Worm (Caenorhabditis elegans) whole organism, young adult: Measurements from ENCODE around the gene ttr-15.

Experiments
- C17E4.6 ChIP-seq: fragments of 200-800 bp; sonication (Bioruptor generic); IDR thresholded peaks from 2 replicates; pipeline ENCODE4 v1.3.6; 2022; ENCODE audit warnings: missing genetic modification reagents, missing genetic modification characterization, missing compliant biosample characterization
- F33H1.4 ChIP-seq: fragments of 200-800 bp; sonication (Bioruptor generic); IDR thresholded peaks from 2 replicates; pipeline ENCODE4 v1.3.6; 2022; ENCODE audit warnings: missing genetic modification reagents, missing genetic modification characterization, missing compliant biosample characterization
- F49E8.2 ChIP-seq: sonication (generic microtip); optimal IDR thresholded peaks from 3 replicates; lab custom pipeline; 2017; ENCODE audit warnings: missing genetic modification characterization, mild to moderate bottlenecking, missing compliant biosample characterization, antibody characterized with exemption, moderate library complexity; ENCODE audit not compliant: insufficient read depth
- K11D2.4 ChIP-seq: fragments of 200-800 bp; sonication (Bioruptor generic); IDR thresholded peaks from 2 replicates; pipeline ENCODE4 v1.3.6; 2022; ENCODE audit warnings: missing genetic modification reagents, missing genetic modification characterization, missing compliant biosample characterization
- T26A5.8 ChIP-seq: sonication (generic microtip); optimal IDR thresholded peaks from 2 replicates; lab custom pipeline; 2016; ENCODE audit warnings: missing genetic modification characterization, missing compliant biosample characterization
- atf-7 ChIP-seq: sonication (generic microtip); optimal IDR thresholded peaks from 2 replicates; lab custom pipeline; 2017; ENCODE audit warnings: mild to moderate bottlenecking, missing genetic modification characterization, missing compliant biosample characterization
- bed-1 ChIP-seq: fragments of 200-800 bp; sonication (Bioruptor generic); IDR thresholded peaks from 2 replicates; pipeline ENCODE4 v1.3.6; 2022; ENCODE audit warnings: missing genetic modification reagents, missing genetic modification characterization, missing compliant biosample characterization
- ceh-91 ChIP-seq: fragments of 200-800 bp; sonication (Bioruptor generic); IDR thresholded peaks from 2 replicates; pipeline ENCODE4 v1.3.6; 2022; ENCODE audit warnings: missing genetic modification reagents, missing genetic modification characterization, missing compliant biosample characterization
- chd-7 ChIP-seq: sonication (generic microtip); optimal IDR thresholded peaks from 2 replicates; lab custom pipeline; 2016; ENCODE audit warnings: mild to moderate bottlenecking, missing genetic modification characterization, moderate library complexity, missing compliant biosample characterization
- die-1 ChIP-seq: sonication (generic microtip); optimal IDR thresholded peaks from 2 replicates; lab custom pipeline; 2016; ENCODE audit warnings: missing genotype, mild to moderate bottlenecking, missing genetic modification characterization, missing compliant biosample characterization
- dpff-1 ChIP-seq: sonication (generic microtip); optimal IDR thresholded peaks from 2 replicates; lab custom pipeline; 2017; ENCODE audit warnings: mild to moderate bottlenecking, missing genetic modification characterization, missing compliant biosample characterization
- dpl-1 ChIP-seq: fragments of 150-350 bp; optimal IDR thresholded peaks from 2 replicates; lab custom pipeline; 2014; ENCODE audit warnings: missing biosample characterization, missing genetic modification reagents, missing genetic modification characterization
- egl-44 ChIP-seq: fragments of 200-800 bp; sonication (Bioruptor generic); IDR thresholded peaks from 2 replicates; pipeline ENCODE4 v1.3.6; 2022; ENCODE audit warnings: missing genetic modification reagents, missing genetic modification characterization, missing compliant biosample characterization
- him-1 ChIP-seq: sonication (generic microtip); optimal IDR thresholded peaks from 2 replicates; lab custom pipeline; 2016; ENCODE audit warnings: missing genotype, missing genetic modification reagents, missing genetic modification characterization, missing compliant biosample characterization
- hmg-20 ChIP-seq: fragments of 200-800 bp; sonication (Bioruptor generic); IDR thresholded peaks from 2 replicates; pipeline ENCODE4 v1.3.6; 2022; ENCODE audit warnings: missing genetic modification reagents, missing genetic modification characterization, missing compliant biosample characterization
- lag-1 ChIP-seq: fragments of 200-800 bp; sonication (Bioruptor generic); IDR thresholded peaks from 2 replicates; pipeline ENCODE4 v1.3.6; 2022; ENCODE audit warnings: missing genetic modification reagents, missing genetic modification characterization, missing compliant biosample characterization
- let-526 ChIP-seq: fragments of 200-800 bp; sonication (Bioruptor generic); IDR thresholded peaks from 2 replicates; pipeline ENCODE4 v1.3.6; 2022; ENCODE audit warnings: missing genetic modification reagents, missing genetic modification characterization, missing compliant biosample characterization
- lin-35 ChIP-seq, 3 experiments: fragments of 150-350 bp in 2 of 3; sonication (generic microtip) in 1 of 3; optimal IDR thresholded peaks; 2 replicates each; lab custom pipeline; 2014 to 2018; ENCODE audit warnings: missing biosample characterization in 3 of 3, missing genetic modification characterization in 3 of 3, missing genetic modification reagents in 3 of 3
- lin-54 ChIP-seq: fragments of 200-800 bp; sonication (Bioruptor generic); optimal IDR thresholded peaks from 2 replicates; lab custom pipeline; 2018; ENCODE audit warnings: mild to moderate bottlenecking, missing genetic modification characterization, missing compliant biosample characterization
- lsy-27 ChIP-seq: sonication (generic microtip); optimal IDR thresholded peaks from 2 replicates; lab custom pipeline; 2017; ENCODE audit warnings: missing genetic modification characterization, mild to moderate bottlenecking, missing compliant biosample characterization, antibody characterized with exemption, missing genotype, borderline replicate concordance; ENCODE audit not compliant: insufficient read depth
- madf-3 ChIP-seq: fragments of 200-800 bp; sonication (Bioruptor generic); IDR thresholded peaks from 2 replicates; pipeline ENCODE4 v1.3.6; 2022; ENCODE audit warnings: missing genetic modification reagents, missing genetic modification characterization, missing compliant biosample characterization
- nhr-120 ChIP-seq: fragments of 200-800 bp; sonication (Bioruptor generic); IDR thresholded peaks from 2 replicates; pipeline ENCODE4 v1.3.6; 2022; ENCODE audit warnings: missing genetic modification characterization, missing compliant biosample characterization
- nhr-179 ChIP-seq: sonication (generic microtip); optimal IDR thresholded peaks from 2 replicates; lab custom pipeline; 2016; ENCODE audit warnings: mild to moderate bottlenecking, missing genetic modification characterization, missing compliant biosample characterization
- nhr-27 ChIP-seq: fragments of 200-800 bp; sonication (Bioruptor generic); optimal IDR thresholded peaks from 2 replicates; lab custom pipeline; 2018; ENCODE audit warnings: mild to moderate bottlenecking, missing genetic modification characterization, moderate library complexity, missing compliant biosample characterization
- nhr-90 ChIP-seq: sonication (generic microtip); optimal IDR thresholded peaks from 2 replicates; lab custom pipeline; 2016; ENCODE audit warnings: missing genotype, mild to moderate bottlenecking, missing genetic modification characterization, missing compliant biosample characterization
- pbrm-1 ChIP-seq: fragments of 200-800 bp; sonication (Bioruptor generic); IDR thresholded peaks from 2 replicates; pipeline ENCODE4 v1.3.6; 2022; ENCODE audit warnings: missing genetic modification reagents, missing genetic modification characterization, missing compliant biosample characterization
- rec-8 ChIP-seq, 2 experiments: sonication (generic microtip); optimal IDR thresholded peaks; 2 replicates each; lab custom pipeline; 2016; ENCODE audit warnings: mild to moderate bottlenecking in 2 of 2, missing genetic modification characterization in 2 of 2, missing genetic modification reagents in 2 of 2, missing genotype in 2 of 2, missing biosample characterization in 1 of 2, missing compliant biosample characterization in 1 of 2, moderate library complexity in 1 of 2
- snpc-1.1 ChIP-seq: sonication (generic microtip); optimal IDR thresholded peaks from 2 replicates; lab custom pipeline; 2017; ENCODE audit warnings: missing genetic modification characterization, mild to moderate bottlenecking, missing compliant biosample characterization, antibody characterized with exemption, moderate library complexity, missing genotype, missing genetic modification reagents; ENCODE audit not compliant: insufficient read depth
- snpc-4 ChIP-seq, 5 experiments: fragments of 150-350 bp in 1 of 5; sonication (generic microtip) in 4 of 5; optimal IDR thresholded peaks; 2 replicates each; lab custom pipeline; 2014 to 2018; ENCODE audit warnings: missing genetic modification characterization in 5 of 5, missing biosample characterization in 3 of 5, antibody characterized with exemption in 2 of 5, mild to moderate bottlenecking in 2 of 5, missing compliant biosample characterization in 2 of 5, missing genotype in 2 of 5, moderate library complexity in 2 of 5, missing genetic modification reagents in 1 of 5
- unc-130 ChIP-seq: sonication (generic microtip); optimal IDR thresholded peaks from 2 replicates; lab custom pipeline; 2016; ENCODE audit warnings: missing genetic modification reagents, missing genetic modification characterization, missing compliant biosample characterization
- zim-3 ChIP-seq: sonication (generic microtip); optimal IDR thresholded peaks from 2 replicates; lab custom pipeline; 2017; ENCODE audit warnings: mild to moderate bottlenecking, missing genetic modification characterization, moderate library complexity, missing compliant biosample characterization
- ztf-18 ChIP-seq: sonication (generic microtip); optimal IDR thresholded peaks from 2 replicates; lab custom pipeline; 2016; ENCODE audit warnings: missing genotype, mild to moderate bottlenecking, missing genetic modification characterization, missing compliant biosample characterization
- ztf-26 ChIP-seq: sonication (generic microtip); optimal IDR thresholded peaks from 2 replicates; lab custom pipeline; 2017; ENCODE audit warnings: missing genetic modification characterization, missing compliant biosample characterization
- ztf-28 ChIP-seq: fragments of 200-800 bp; sonication (Bioruptor generic); IDR thresholded peaks from 2 replicates; pipeline ENCODE4 v1.3.6; 2022; ENCODE audit warnings: missing genetic modification reagents, missing genetic modification characterization, missing compliant biosample characterization

Gene ttr-15

ce11 chrIII:10383804-10384203 lies 46.2 kb downstream of the ttr-15 start:
- no peak for TF ChIP-seq nhr-120 (GFP tag; lab: Robert Waterston, UW)
- no peak for TF ChIP-seq snpc-1.1 (tag; lab: Kevin White, UChicago)
- TF ChIP-seq rec-8 (tag; optimal IDR thresholded peaks at IDR 0.05; lab: Kevin White, UChicago): no peak
- no peak for TF ChIP-seq F33H1.4 (GFP tag; lab: Robert Waterston, UW)
- no peak for TF ChIP-seq nhr-27 (tag; lab: Kevin White, UChicago)
- TF ChIP-seq nhr-179: no peak
- no peak for TF ChIP-seq atf-7 (tag; lab: Kevin White, UChicago)
- TF ChIP-seq hmg-20 (GFP tag; lab: Robert Waterston, UW): no peak
- no peak for TF ChIP-seq ceh-91 (GFP tag; lab: Robert Waterston, UW)
- TF ChIP-seq T26A5.8 (tag; lab: Kevin White, UChicago): no peak
- TF ChIP-seq die-1 (tag; lab: Kevin White, UChicago): no peak
- no peak for TF ChIP-seq nhr-90
- no peak for TF ChIP-seq dpff-1 (tag; lab: Kevin White, UChicago)
- TF ChIP-seq lsy-27: no peak
- TF ChIP-seq him-1 (tag; lab: Kevin White, UChicago): no peak
- no peak for TF ChIP-seq lag-1 (GFP tag; lab: Robert Waterston, UW)

ce11 chrIII:10386476-10386875 lies 48.8 kb downstream of the ttr-15 start, which contains the start of gene C38H2.3:
Gene C38H2.3, minus strand, starts transcription at chrIII:10386576.
- TF ChIP-seq unc-130 (GFP tag; lab: Kevin White, UChicago) (no peak), K11D2.4 (no peak), zim-3 (tag; lab: Kevin White, UChicago) (no peak), F33H1.4 (GFP tag; lab: Robert Waterston, UW) (no peak), madf-3 (GFP tag; lab: Robert Waterston, UW) (no peak), ztf-18 (tag; lab: Kevin White, UChicago) (no peak), chd-7 (tag; lab: Kevin White, UChicago) (no peak), egl-44 (GFP tag; lab: Robert Waterston, UW) (no peak), F49E8.2 (tag; lab: Kevin White, UChicago) (no peak), dpl-1 (GFP tag; lab: Kevin White, UChicago) (no peak), ztf-26 (tag; lab: Kevin White, UChicago) (no peak), lin-35 (GFP tag; optimal IDR thresholded peaks at IDR 0.05; lab: Kevin White, UChicago) (no peak), pbrm-1 (GFP tag; lab: Robert Waterston, UW) (no peak), let-526 (GFP tag; lab: Robert Waterston, UW) (no peak), C17E4.6 (GFP tag; lab: Robert Waterston, UW) (no peak), bed-1 (GFP tag; lab: Robert Waterston, UW) (no peak), lin-54 (GFP tag; lab: Kevin White, UChicago) (no peak), ztf-28 (no peak), nhr-90 (no peak), snpc-4 (GFP tag; optimal IDR thresholded peaks at IDR 0.05; lab: Kevin White, UChicago) (no peak), snpc-4 (tag; optimal IDR thresholded peaks at IDR 0.05; lab: Kevin White, UChicago) (no peak)
